Worm (Caenorhabditis elegans) whole organism, L3 larva: ENCODE results near the gene rps-14.
A peak's percentile ranks its signal among the peaks of the same experiment; 100 is the strongest.

Source experiments
- R02D3.7 ChIP-seq: fragments of 150-350 bp; optimal IDR thresholded peaks from 2 replicates; lab custom pipeline; 2014; ENCODE audit warnings: missing biosample characterization, missing genetic modification characterization
- ama-1 ChIP-seq: fragments of 150-350 bp; optimal IDR thresholded peaks from 2 replicates; lab custom pipeline; 2018
- ceh-28 ChIP-seq: fragments of 150-350 bp; optimal IDR thresholded peaks from 2 replicates; lab custom pipeline; 2014; ENCODE audit warnings: missing biosample characterization, missing genetic modification reagents, missing genetic modification characterization
- ceh-9 ChIP-seq: sonication (generic microtip); optimal IDR thresholded peaks from 2 replicates; lab custom pipeline; 2018; ENCODE audit warnings: missing biosample characterization, missing genetic modification characterization
- egl-5 ChIP-seq: fragments of 150-350 bp; optimal IDR thresholded peaks from 2 replicates; lab custom pipeline; 2017; ENCODE audit warnings: missing biosample characterization, missing genetic modification reagents, missing genetic modification characterization, inconsistent platforms
- elt-2 ChIP-seq: sonication (generic microtip); optimal IDR thresholded peaks from 2 replicates; lab custom pipeline; 2016; ENCODE audit warnings: missing genetic modification reagents, mild to moderate bottlenecking, missing genetic modification characterization, missing compliant biosample characterization
- elt-3 ChIP-seq, 3 experiments: fragments of 150-350 bp in 1 of 3; sonication (generic microtip) in 2 of 3; optimal IDR thresholded peaks; 2 replicates in 2 of 3; 4 replicates in 1 of 3; lab custom pipeline; 2014 to 2017; ENCODE audit warnings: missing biosample characterization in 3 of 3, missing genetic modification characterization in 3 of 3
- eor-1 ChIP-seq, 2 experiments: fragments of 150-350 bp; optimal IDR thresholded peaks; 2 replicates each; lab custom pipeline; 2014 to 2018; ENCODE audit warnings: missing biosample characterization in 2 of 2, missing genetic modification characterization in 2 of 2
- fkh-10 ChIP-seq: sonication (generic microtip); optimal IDR thresholded peaks from 2 replicates; lab custom pipeline; 2017; ENCODE audit warnings: missing biosample characterization, missing genetic modification reagents, missing genetic modification characterization
- fos-1 ChIP-seq: fragments of 150-350 bp; optimal IDR thresholded peaks from 2 replicates; lab custom pipeline; 2014; ENCODE audit warnings: missing biosample characterization, missing genetic modification characterization
- hmg-11 ChIP-seq: sonication (generic microtip); optimal IDR thresholded peaks from 2 replicates; lab custom pipeline; 2016; ENCODE audit warnings: missing genetic modification characterization, missing compliant biosample characterization
- jun-1 ChIP-seq: fragments of 150-350 bp; optimal IDR thresholded peaks from 2 replicates; lab custom pipeline; 2014; ENCODE audit warnings: missing biosample characterization, missing genetic modification reagents, missing genetic modification characterization
- lin-15B ChIP-seq: fragments of 150-350 bp; optimal IDR thresholded peaks from 2 replicates; lab custom pipeline; 2014; ENCODE audit warnings: missing biosample characterization, missing genetic modification characterization
- lsy-12 ChIP-seq: sonication (generic microtip); optimal IDR thresholded peaks from 2 replicates; lab custom pipeline; 2016; ENCODE audit warnings: mild to moderate bottlenecking, missing genetic modification characterization, missing compliant biosample characterization
- mdl-1 ChIP-seq: fragments of 150-350 bp; optimal IDR thresholded peaks from 2 replicates; lab custom pipeline; 2014; ENCODE audit warnings: missing biosample characterization, missing genetic modification characterization
- mml-1 ChIP-seq: fragments of 150-350 bp; sonication (generic microtip); optimal IDR thresholded peaks from 3 replicates; lab custom pipeline; 2014; ENCODE audit warnings: missing biosample characterization, missing genetic modification characterization
- nfya-1 ChIP-seq: sonication (generic microtip); optimal IDR thresholded peaks from 2 replicates; lab custom pipeline; 2017; ENCODE audit warnings: missing genetic modification characterization, mild to moderate bottlenecking, missing compliant biosample characterization, antibody characterized with exemption, moderate library complexity; ENCODE audit not compliant: insufficient read depth
- nhr-23 ChIP-seq: fragments of 150-350 bp; optimal IDR thresholded peaks from 2 replicates; lab custom pipeline; 2014; ENCODE audit warnings: missing biosample characterization, missing genetic modification reagents, missing genetic modification characterization
- nhr-25 ChIP-seq: sonication (generic microtip); optimal IDR thresholded peaks from 2 replicates; lab custom pipeline; 2017; ENCODE audit warnings: missing biosample characterization, missing genetic modification characterization
- nhr-28 ChIP-seq: fragments of 150-350 bp; optimal IDR thresholded peaks from 2 replicates; lab custom pipeline; 2014; ENCODE audit warnings: missing biosample characterization, missing genetic modification characterization
- nhr-43 ChIP-seq: sonication (generic microtip); optimal IDR thresholded peaks from 2 replicates; lab custom pipeline; 2016; ENCODE audit warnings: mild to moderate bottlenecking, missing genetic modification characterization, missing compliant biosample characterization; ENCODE audit not compliant: poor library complexity, severe bottlenecking
- nhr-67 ChIP-seq: fragments of 150-350 bp; optimal IDR thresholded peaks from 2 replicates; lab custom pipeline; 2014; ENCODE audit warnings: missing biosample characterization, missing genetic modification characterization
- nhr-76 ChIP-seq: fragments of 150-350 bp; sonication (generic microtip); optimal IDR thresholded peaks from 5 replicates; lab custom pipeline; 2014; ENCODE audit warnings: missing biosample characterization, missing genetic modification characterization
- pha-4 ChIP-seq: fragments of 150-350 bp; optimal IDR thresholded peaks from 2 replicates; lab custom pipeline; 2014; ENCODE audit warnings: missing biosample characterization, missing genetic modification reagents, missing genetic modification characterization
- skn-1 ChIP-seq: fragments of 150-350 bp; optimal IDR thresholded peaks from 2 replicates; lab custom pipeline; 2014; ENCODE audit warnings: missing biosample characterization, missing genetic modification characterization
- snpc-4 ChIP-seq: fragments of 150-350 bp; optimal IDR thresholded peaks from 2 replicates; lab custom pipeline; 2014; ENCODE audit warnings: missing biosample characterization, missing genetic modification characterization
- tbx-2 ChIP-seq: sonication (generic microtip); optimal IDR thresholded peaks from 2 replicates; lab custom pipeline; 2016; ENCODE audit warnings: mild to moderate bottlenecking, missing genetic modification characterization, missing compliant biosample characterization
- ztf-11 ChIP-seq: fragments of 150-350 bp; optimal IDR thresholded peaks from 2 replicates; lab custom pipeline; 2014; ENCODE audit warnings: missing biosample characterization, missing genetic modification characterization
- ztf-4 ChIP-seq: fragments of 150-350 bp; optimal IDR thresholded peaks from 2 replicates; lab custom pipeline; 2014; ENCODE audit warnings: missing biosample characterization, missing genetic modification characterization

The rps-14 gene

DNA sequence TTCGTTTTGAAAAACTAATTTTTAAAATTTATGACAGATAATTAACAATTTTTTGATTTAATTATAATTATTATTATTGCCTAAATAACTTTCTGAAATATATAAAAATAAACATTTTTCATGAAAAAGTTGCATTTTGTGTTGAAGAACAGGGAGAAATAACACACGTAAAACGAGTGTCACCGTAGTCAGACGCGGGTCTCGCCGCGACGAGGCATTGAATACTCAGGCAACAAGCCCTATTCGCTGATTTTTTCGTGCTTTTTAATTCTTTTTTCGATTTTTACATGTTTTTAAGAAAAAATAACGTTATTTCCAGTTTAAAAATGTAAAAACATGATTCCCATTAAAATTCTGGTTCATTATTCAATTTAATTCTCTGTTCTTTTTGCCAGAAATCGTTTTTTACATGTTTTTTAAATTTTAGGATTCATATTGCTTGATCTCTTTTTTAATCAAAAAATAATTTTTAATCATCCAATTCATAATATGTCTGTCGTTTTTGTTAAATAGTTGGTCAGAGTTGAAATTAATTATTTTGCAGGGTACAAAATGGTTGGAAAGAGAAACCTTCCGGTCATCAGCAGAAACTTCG lies 28.6 kb upstream of the rps-14 start, which contains the start of gene rpl-6 (continued):
- TF ChIP-seq eor-1 (tag; optimal IDR thresholded peaks at IDR 0.05; lab: Kevin White, UChicago): no peak

DNA sequence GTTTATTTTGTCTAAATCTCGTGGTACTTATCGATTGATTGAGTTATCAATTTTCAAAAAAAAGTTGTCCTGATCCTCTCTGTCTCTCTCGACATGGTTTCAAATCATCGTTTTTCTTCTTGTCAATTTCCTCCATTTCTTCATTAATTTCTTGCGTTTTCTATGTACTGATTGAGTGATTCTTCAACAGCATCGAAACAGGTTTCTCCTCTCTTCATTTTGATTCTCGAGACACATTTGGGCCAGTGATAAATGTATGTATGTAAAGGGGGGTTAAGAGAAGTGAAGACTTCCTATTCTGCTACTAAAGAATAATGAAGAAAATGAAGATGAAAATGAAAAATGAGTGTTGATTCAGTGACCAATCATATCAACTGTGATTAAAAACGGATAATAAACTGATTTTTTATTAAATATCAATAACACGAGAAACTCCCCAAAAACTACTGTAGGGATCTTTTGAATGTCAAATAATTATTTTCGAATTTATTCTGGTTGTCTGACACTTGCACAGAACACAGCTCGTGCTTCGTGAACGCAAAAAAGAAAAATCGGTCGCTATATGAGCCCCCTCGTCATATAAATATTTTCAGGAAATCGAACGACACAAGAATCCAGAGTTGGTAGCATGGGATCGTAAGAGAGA lies 23.9 kb upstream of the rps-14 start:
- TF ChIP-seq ceh-28 (peak; percentile 49), nhr-23 (tag; lab: Kevin White, UChicago) (peak; percentile 68), lsy-12 (tag; lab: Kevin White, UChicago) (peak; percentile 5), nhr-25 (tag; lab: Kevin White, UChicago) (peak; percentile 58), elt-3 (tag; optimal IDR thresholded peaks at IDR 0.05; lab: Kevin White, UChicago) (peak in 1 of 3 experiments; percentile 44), ama-1 (lab: Kevin White, UChicago) (no peak), mdl-1 (tag; lab: Kevin White, UChicago) (no peak)

DNA sequence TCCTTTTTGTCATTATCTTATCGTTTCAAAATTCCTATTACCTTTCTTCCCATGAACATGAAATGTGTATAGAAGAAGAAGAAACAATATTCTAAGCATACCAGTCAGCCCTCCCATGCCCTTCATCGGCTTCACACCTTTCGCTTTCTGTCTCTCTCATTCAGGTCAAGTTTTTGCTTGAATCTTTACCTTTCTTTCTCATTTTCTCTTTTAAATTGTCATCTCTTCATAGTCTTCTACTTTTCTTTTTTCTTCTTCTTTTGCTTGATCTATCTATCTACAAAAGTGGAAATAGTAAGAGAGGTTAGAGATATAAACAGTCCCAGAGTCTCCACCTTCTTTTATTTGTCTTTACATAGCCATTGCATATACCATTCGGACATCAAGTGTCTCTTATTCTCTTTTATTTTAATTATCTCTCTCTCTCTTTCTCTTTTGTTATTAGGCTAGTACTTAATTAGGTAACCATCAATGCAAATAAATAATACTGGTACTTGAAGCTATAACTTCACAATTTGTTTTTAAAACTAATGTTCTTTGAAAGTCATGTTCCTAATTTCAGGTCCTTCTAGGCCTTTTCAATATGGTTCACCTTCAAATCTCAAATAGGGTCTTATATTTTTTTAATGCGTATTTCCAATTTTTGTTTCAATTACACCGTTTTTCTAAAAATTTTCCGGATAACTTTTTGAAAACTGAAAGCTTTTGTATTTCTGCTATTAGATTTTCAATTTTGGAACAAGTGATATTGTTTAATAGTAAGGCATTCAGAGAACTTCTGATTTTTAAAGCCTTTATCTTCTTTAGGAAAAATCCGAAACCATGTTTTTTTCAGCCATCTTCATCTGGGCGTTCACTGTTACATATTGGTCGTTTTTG lies 22.2 kb upstream of the rps-14 start, which contains the start of gene dpy-31:
Gene dpy-31 (plus strand): TSS at position 829 of the 879 bp plus-strand sequence.
- TF ChIP-seq nhr-43 (peak; percentile 62), elt-3 (tag; optimal IDR thresholded peaks at IDR 0.05; lab: Kevin White, UChicago) (peak in 1 of 3 experiments; percentile 47), nhr-76 (no peak), nhr-23 (tag; lab: Kevin White, UChicago) (peak; percentile 89), nhr-28 (tag; lab: Kevin White, UChicago) (no peak), nhr-25 (tag; lab: Kevin White, UChicago) (peak; percentile 80)

- peak; percentile 32 for TF ChIP-seq nhr-43
- peak; percentile 47 for TF ChIP-seq nhr-23 (tag; lab: Kevin White, UChicago)
- no peak for TF ChIP-seq nhr-67 (tag; lab: Kevin White, UChicago)
- TF ChIP-seq nhr-25 (tag; lab: Kevin White, UChicago): peak; percentile 5
These were observed 20.1 kb upstream of the rps-14 start for ce11 chrIII:7199467-7199866.

ce11 chrIII:7198838-7199237 lies 19.4 kb upstream of the rps-14 start, which contains the start of gene pfd-5:
TSS of gene pfd-5 (minus strand) at chrIII:7198884.
- no peak for TF ChIP-seq R02D3.7 (tag; lab: Kevin White, UChicago)
- no peak for TF ChIP-seq snpc-4 (tag; lab: Kevin White, UChicago)
- TF ChIP-seq skn-1 (tag; lab: Kevin White, UChicago): no peak
- TF ChIP-seq ztf-11 (tag; lab: Kevin White, UChicago): no peak
- TF ChIP-seq pha-4 (tag; lab: Kevin White, UChicago): peak; percentile 76
- TF ChIP-seq eor-1 (tag; optimal IDR thresholded peaks at IDR 0.05; lab: Kevin White, UChicago): no peak
- peak; percentile 64 for TF ChIP-seq nfya-1 (tag; lab: Kevin White, UChicago)
- TF ChIP-seq nhr-43: peak; percentile 84
- no peak for TF ChIP-seq mdl-1 (tag; lab: Kevin White, UChicago)
- TF ChIP-seq nhr-76: no peak
- no peak for TF ChIP-seq hmg-11 (tag; lab: Kevin White, UChicago)
- peak; percentile 15 for TF ChIP-seq nhr-25 (tag; lab: Kevin White, UChicago)
- no peak for TF ChIP-seq mml-1 (tag; lab: Kevin White, UChicago)
- TF ChIP-seq ama-1 (lab: Kevin White, UChicago): no peak
- peak; percentile 45 for TF ChIP-seq nhr-23 (tag; lab: Kevin White, UChicago)
- peak; percentile 3 for TF ChIP-seq egl-5 (tag; lab: Kevin White, UChicago)
- no peak for TF ChIP-seq fos-1 (tag; lab: Kevin White, UChicago)
- TF ChIP-seq ztf-4 (tag; lab: Kevin White, UChicago): no peak
- TF ChIP-seq fkh-10 (GFP tag; lab: Kevin White, UChicago): no peak
- no peak for TF ChIP-seq ceh-9
- no peak for TF ChIP-seq jun-1 (tag; lab: Kevin White, UChicago)
- no peak for TF ChIP-seq tbx-2
- TF ChIP-seq lin-15B: peak; percentile 61
- no peak for TF ChIP-seq elt-2 (tag; lab: Kevin White, UChicago)
- TF ChIP-seq lsy-12 (tag; lab: Kevin White, UChicago): peak; percentile 7
